Fruit fly (Drosophila melanogaster) Kc167 (cell line): ENCODE measurements around the gene COX7AL2.
A peak's percentile ranks its signal among the peaks of the same experiment; 100 is the strongest.

Experiments used
- Myc ChIP-seq: fragments of >200 bp; optimal IDR thresholded peaks from 2 replicates; lab custom pipeline; 2017; ENCODE audit warnings: missing external identifiers
- psq ChIP-seq: fragments of >200 bp; optimal IDR thresholded peaks from 2 replicates; lab custom pipeline; 2017; ENCODE audit warnings: missing external identifiers

DNA sequence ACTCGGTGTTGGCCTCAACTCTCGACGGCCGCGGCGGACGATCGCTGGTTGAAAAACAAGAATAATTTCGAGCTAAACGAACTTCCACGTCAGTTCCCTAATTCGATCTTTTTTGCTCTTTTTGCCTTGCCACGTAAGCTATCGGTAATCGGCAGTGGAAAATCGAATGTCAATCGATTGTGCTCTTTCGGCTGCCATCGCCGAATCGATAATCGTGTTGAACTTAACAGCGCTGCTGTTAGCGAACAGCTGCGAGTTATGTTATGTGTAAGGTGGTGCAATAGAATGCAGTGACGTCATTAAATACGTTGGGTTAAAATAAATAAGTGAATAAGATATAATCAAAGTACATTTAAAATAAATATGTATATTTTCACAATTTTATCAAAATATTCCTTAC, 39.0 kb upstream of the COX7AL2 start, which contains the start of gene Sec24CD:
- TF ChIP-seq Myc (lab: Kevin White, UChicago) (no peak), psq (lab: Kevin White, UChicago) (peak; percentile 28)
